Worm (Caenorhabditis elegans): ENCODE results near the gene C45G9.14.

ce11 chrIII:5021689-5022088 is 23.1 kb upstream of the C45G9.14 start, which contains the start of gene R144.3:
- TF ChIP-seq aly-1 (tag; optimal IDR thresholded peaks at IDR 0.05), result no peak
- TF ChIP-seq ama-1 (optimal IDR thresholded peaks at IDR 0.05), result no peak
- no peak for TF ChIP-seq B0310.2 (tag; optimal IDR thresholded peaks at IDR 0.05)
- TF ChIP-seq hmbx-1 (tag; optimal IDR thresholded peaks at IDR 0.05), result no peak
- no peak for TF ChIP-seq flt-1 (GFP tag; IDR thresholded peaks at IDR 0.05)
- TF ChIP-seq ceh-36 (tag; optimal IDR thresholded peaks at IDR 0.05), result no peak
- no peak for TF ChIP-seq ceh-13 (GFP tag; optimal IDR thresholded peaks at IDR 0.05)
- TF ChIP-seq pes-1 (GFP tag; IDR thresholded peaks at IDR 0.05), result no peak
- TF ChIP-seq sea-1 (GFP tag; conservative IDR thresholded peaks at IDR 0.05), result no peak
- TF ChIP-seq ets-7 (tag; optimal IDR thresholded peaks at IDR 0.05), result no peak
- no peak for TF ChIP-seq tra-4 (tag; optimal IDR thresholded peaks at IDR 0.05)
- TF ChIP-seq F13C5.2 (tag; optimal IDR thresholded peaks at IDR 0.05), result no peak
- TF ChIP-seq hnd-1 (tag; optimal IDR thresholded peaks at IDR 0.05), result no peak
- no peak for TF ChIP-seq tbx-37 (GFP tag; conservative IDR thresholded peaks at IDR 0.05)

Measured in whole organism, early embryonic.